Worm (Caenorhabditis elegans): Measurements from ENCODE around the gene sru-19.

- no peak for TF ChIP-seq him-1 (tag; optimal IDR thresholded peaks at IDR 0.05)
- no peak for TF ChIP-seq dao-5 (tag; optimal IDR thresholded peaks at IDR 0.05)
Observed at ce11 chrIV:12454115-12454514, 44.2 kb upstream of the sru-19 start, which contains the start of gene spe-44.

Data from whole organism, L4/young adult.